Worm (Caenorhabditis elegans) whole organism, midembryonic: ENCODE results near the gene H12D21.6.

Experiments used
- T22C8.4 ChIP-seq: fragments of 200-800 bp; sonication (Bioruptor generic); IDR thresholded peaks from 2 replicates; pipeline ENCODE4 v1.3.6; 2022; ENCODE audit warnings: missing genetic modification characterization, missing compliant biosample characterization
- cog-1 ChIP-seq: sonication (generic microtip); optimal IDR thresholded peaks from 2 replicates; lab custom pipeline; 2016; ENCODE audit warnings: missing genetic modification characterization, missing compliant biosample characterization
- flt-1 ChIP-seq: fragments of 200-800 bp; sonication (Bioruptor generic); IDR thresholded peaks from 2 replicates; pipeline ENCODE4 v1.3.6; 2022; ENCODE audit warnings: missing genetic modification characterization, missing compliant biosample characterization
- klf-2 ChIP-seq: fragments of 200-800 bp; sonication (Bioruptor generic); conservative IDR thresholded peaks from 2 replicates; pipeline ENCODE4 v1.3.6; 2022; ENCODE audit warnings: missing genetic modification reagents, missing genetic modification characterization, missing compliant biosample characterization
- med-1 ChIP-seq: sonication (generic microtip); optimal IDR thresholded peaks from 2 replicates; lab custom pipeline; 2017; ENCODE audit warnings: missing genetic modification characterization, mild to moderate bottlenecking, missing compliant biosample characterization, antibody characterized with exemption, missing genetic modification reagents; ENCODE audit not compliant: insufficient read depth
- ref-1 ChIP-seq: fragments of 200-800 bp; sonication (Bioruptor generic); conservative IDR thresholded peaks from 2 replicates; pipeline ENCODE4 v1.3.6; 2022; ENCODE audit warnings: missing genetic modification reagents, missing genetic modification characterization, missing compliant biosample characterization
- tab-1 ChIP-seq: fragments of 200-800 bp; sonication (Bioruptor generic); IDR thresholded peaks from 2 replicates; pipeline ENCODE4 v1.3.6; 2022; ENCODE audit warnings: missing genetic modification characterization, missing compliant biosample characterization
- ztf-23 ChIP-seq: fragments of 200-800 bp; sonication (Bioruptor generic); IDR thresholded peaks from 2 replicates; pipeline ENCODE4 v1.3.6; 2022; ENCODE audit warnings: missing genetic modification reagents, missing genetic modification characterization, missing compliant biosample characterization
- ztf-29 ChIP-seq: fragments of 200-800 bp; sonication (Bioruptor generic); IDR thresholded peaks from 2 replicates; pipeline ENCODE4 v1.3.6; 2022; ENCODE audit warnings: missing genetic modification reagents, missing genetic modification characterization, missing compliant biosample characterization

Gene H12D21.6

DNA sequence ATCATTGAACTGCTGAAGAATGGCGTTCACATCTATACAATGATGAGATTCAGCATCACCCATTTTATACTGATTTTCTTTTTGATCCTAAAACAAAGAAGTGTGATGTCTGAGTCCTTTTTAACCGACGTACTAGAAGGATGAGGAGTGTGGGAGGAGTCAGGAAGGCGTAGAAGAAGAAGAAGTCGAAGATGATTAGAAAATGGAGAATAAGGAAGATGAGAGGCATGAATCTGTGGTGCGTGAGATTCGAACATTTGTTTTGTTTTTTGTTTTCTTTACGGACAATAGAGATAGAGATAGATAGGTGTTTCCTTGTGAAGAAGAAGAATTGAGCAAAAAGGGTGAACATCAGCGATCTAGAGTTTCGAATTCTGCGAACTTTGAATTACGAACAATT lies 39.1 kb downstream of the H12D21.6 start, which contains the start of gene npr-13:
Gene npr-13 (minus strand): TSS at position 101 of the 400 bp plus-strand sequence.
- no peak for TF ChIP-seq cog-1
- TF ChIP-seq ztf-23 (GFP tag; lab: Robert Waterston, UW), result no peak
- no peak for TF ChIP-seq T22C8.4 (GFP tag; lab: Robert Waterston, UW)
- TF ChIP-seq klf-2, result no peak
- TF ChIP-seq flt-1 (GFP tag; lab: Robert Waterston, UW), result no peak
- TF ChIP-seq tab-1 (GFP tag; lab: Robert Waterston, UW), result no peak
- no peak for TF ChIP-seq ref-1 (GFP tag; lab: Robert Waterston, UW)
- no peak for TF ChIP-seq med-1 (GFP tag; lab: Kevin White, UChicago)
- no peak for TF ChIP-seq ztf-29 (GFP tag; lab: Robert Waterston, UW)

- peak; percentile 84 for TF ChIP-seq tab-1 (GFP tag; lab: Robert Waterston, UW)
- peak; percentile 46; the same call in 1 of the 2 replicates for TF ChIP-seq klf-2
- peak; percentile 78; the same call in 1 of the 2 replicates for TF ChIP-seq ztf-23 (GFP tag; lab: Robert Waterston, UW)
- no peak for TF ChIP-seq ztf-29 (GFP tag; lab: Robert Waterston, UW)
- no peak; the same call in none of the 2 replicates for TF ChIP-seq flt-1 (GFP tag; lab: Robert Waterston, UW)
- TF ChIP-seq T22C8.4 (GFP tag; lab: Robert Waterston, UW), result peak; percentile 62; the same call in 1 of the 2 replicates
- no peak for TF ChIP-seq cog-1
- TF ChIP-seq med-1 (GFP tag; lab: Kevin White, UChicago), result peak; percentile 44
- peak; percentile 80 for TF ChIP-seq ref-1 (GFP tag; lab: Robert Waterston, UW)
Measured at ce11 chrV:14855626-14856025, 42.0 kb downstream of the H12D21.6 start.

- no peak for TF ChIP-seq ref-1 (GFP tag; lab: Robert Waterston, UW)
- no peak for TF ChIP-seq med-1 (GFP tag; lab: Kevin White, UChicago)
- no peak for TF ChIP-seq ztf-29 (GFP tag; lab: Robert Waterston, UW)
- TF ChIP-seq T22C8.4 (GFP tag; lab: Robert Waterston, UW), result no peak
- TF ChIP-seq tab-1 (GFP tag; lab: Robert Waterston, UW), result no peak
- no peak for TF ChIP-seq klf-2
- TF ChIP-seq cog-1, result no peak
- no peak for TF ChIP-seq flt-1 (GFP tag; lab: Robert Waterston, UW)
- no peak for TF ChIP-seq ztf-23 (GFP tag; lab: Robert Waterston, UW)
Measured at ce11 chrV:14854261-14854660, 43.4 kb downstream of the H12D21.6 start.

DNA sequence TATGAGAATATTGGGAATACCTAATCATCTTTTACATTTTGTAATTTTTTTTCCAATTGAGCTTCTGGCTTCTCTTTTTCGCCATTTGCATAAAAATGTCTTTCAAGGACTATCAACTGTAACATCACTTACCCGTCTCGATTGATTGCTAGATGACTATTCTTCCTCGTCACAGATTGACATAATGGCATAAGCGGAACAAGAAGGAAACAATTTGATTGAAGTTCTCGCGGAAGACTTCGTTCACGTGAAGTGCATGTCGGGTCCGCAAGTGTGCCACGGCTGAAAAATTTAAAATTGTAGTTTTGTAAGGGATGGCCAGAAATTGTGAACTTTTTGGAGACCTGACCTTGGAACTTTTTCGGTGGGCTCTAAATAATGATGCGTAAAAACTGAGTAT lies 43.9 kb downstream of the H12D21.6 start:
- no peak for TF ChIP-seq tab-1 (GFP tag; lab: Robert Waterston, UW)

DNA sequence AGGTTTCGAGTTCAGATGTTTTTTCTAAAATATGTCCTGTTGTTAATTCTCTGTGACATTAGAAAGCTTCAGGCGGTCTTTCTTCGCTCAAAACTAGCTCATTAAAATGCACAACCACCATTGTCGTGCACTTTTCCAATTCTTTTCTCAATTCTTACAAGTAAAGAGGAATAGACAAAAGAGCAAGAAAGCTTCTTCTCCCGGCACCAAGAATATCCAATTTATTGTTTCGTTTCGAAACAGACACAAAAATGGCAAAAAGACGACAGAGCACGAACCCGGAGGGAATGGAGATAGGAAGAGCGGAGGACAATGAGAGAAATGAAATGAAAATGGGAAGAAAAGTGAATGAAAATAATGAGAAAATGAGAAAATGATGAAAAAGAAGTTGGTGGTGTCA lies 45.0 kb downstream of the H12D21.6 start:
- TF ChIP-seq klf-2 (no peak), T22C8.4 (GFP tag; lab: Robert Waterston, UW) (no peak), ztf-29 (GFP tag; lab: Robert Waterston, UW) (no peak), ztf-23 (GFP tag; lab: Robert Waterston, UW) (no peak), cog-1 (no peak), flt-1 (GFP tag; lab: Robert Waterston, UW) (no peak), ref-1 (GFP tag; lab: Robert Waterston, UW) (no peak)

- TF ChIP-seq ztf-29 (GFP tag; lab: Robert Waterston, UW) (no peak), klf-2 (no peak)
Measured at ce11 chrV:14851972-14852371, 45.7 kb downstream of the H12D21.6 start.

DNA sequence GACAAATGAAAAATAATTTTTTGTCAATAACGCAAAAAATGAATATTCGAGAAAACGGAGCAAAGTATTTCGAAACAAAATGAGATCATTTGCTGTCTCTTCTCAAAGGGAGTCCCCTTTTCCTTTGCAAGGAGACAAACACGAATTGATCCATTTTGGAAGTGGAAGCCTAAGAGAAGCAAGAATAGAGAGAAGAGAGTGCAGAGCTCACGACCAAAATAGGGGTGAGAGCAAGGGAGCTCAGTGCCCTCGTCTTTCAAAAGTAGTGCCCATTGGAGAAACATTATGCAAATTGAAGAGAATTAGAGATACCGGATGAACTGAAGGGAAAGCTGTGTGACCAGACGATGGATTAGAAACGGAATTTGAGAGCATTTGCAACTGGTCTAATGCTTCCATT lies 46.4 kb downstream of the H12D21.6 start:
- TF ChIP-seq cog-1 (no peak), med-1 (GFP tag; lab: Kevin White, UChicago) (no peak), ztf-29 (GFP tag; lab: Robert Waterston, UW) (no peak), tab-1 (GFP tag; lab: Robert Waterston, UW) (no peak), T22C8.4 (GFP tag; lab: Robert Waterston, UW) (no peak), ztf-23 (GFP tag; lab: Robert Waterston, UW) (no peak), flt-1 (GFP tag; lab: Robert Waterston, UW) (no peak), ref-1 (GFP tag; lab: Robert Waterston, UW) (no peak), klf-2 (no peak)

ce11 chrV:14850530-14850929 lies 47.1 kb downstream of the H12D21.6 start:
- no peak for TF ChIP-seq flt-1 (GFP tag; lab: Robert Waterston, UW)
- TF ChIP-seq ztf-29 (GFP tag; lab: Robert Waterston, UW), result no peak
- TF ChIP-seq tab-1 (GFP tag; lab: Robert Waterston, UW), result no peak
- no peak for TF ChIP-seq T22C8.4 (GFP tag; lab: Robert Waterston, UW)
- no peak for TF ChIP-seq ref-1 (GFP tag; lab: Robert Waterston, UW)
- TF ChIP-seq cog-1, result no peak
- no peak for TF ChIP-seq ztf-23 (GFP tag; lab: Robert Waterston, UW)
- TF ChIP-seq med-1 (GFP tag; lab: Kevin White, UChicago), result no peak
- no peak for TF ChIP-seq klf-2

DNA sequence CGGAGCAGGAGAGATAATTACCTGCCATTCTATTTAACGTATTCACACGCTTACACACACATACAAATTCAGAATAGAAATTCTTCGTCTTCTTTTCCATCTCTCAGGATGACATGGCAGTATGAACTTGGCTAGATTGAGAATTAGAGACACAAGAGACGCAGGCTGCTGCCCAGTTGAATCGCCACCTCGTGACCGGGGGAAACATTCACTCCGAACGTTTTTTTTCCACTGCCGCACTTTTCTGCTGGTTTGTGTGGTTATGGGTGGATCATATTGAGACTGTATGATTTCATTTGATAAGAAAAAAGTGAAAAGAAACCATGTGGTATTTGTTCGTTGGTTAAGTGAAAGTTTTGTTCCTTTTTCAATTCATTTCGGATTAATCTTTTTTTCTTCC lies 48.0 kb downstream of the H12D21.6 start:
- TF ChIP-seq ztf-23 (GFP tag; lab: Robert Waterston, UW), result no peak
- no peak for TF ChIP-seq T22C8.4 (GFP tag; lab: Robert Waterston, UW)
- TF ChIP-seq ref-1 (GFP tag; lab: Robert Waterston, UW), result no peak
- TF ChIP-seq cog-1, result no peak
- no peak for TF ChIP-seq ztf-29 (GFP tag; lab: Robert Waterston, UW)
- no peak for TF ChIP-seq klf-2
- TF ChIP-seq med-1 (GFP tag; lab: Kevin White, UChicago), result no peak

DNA sequence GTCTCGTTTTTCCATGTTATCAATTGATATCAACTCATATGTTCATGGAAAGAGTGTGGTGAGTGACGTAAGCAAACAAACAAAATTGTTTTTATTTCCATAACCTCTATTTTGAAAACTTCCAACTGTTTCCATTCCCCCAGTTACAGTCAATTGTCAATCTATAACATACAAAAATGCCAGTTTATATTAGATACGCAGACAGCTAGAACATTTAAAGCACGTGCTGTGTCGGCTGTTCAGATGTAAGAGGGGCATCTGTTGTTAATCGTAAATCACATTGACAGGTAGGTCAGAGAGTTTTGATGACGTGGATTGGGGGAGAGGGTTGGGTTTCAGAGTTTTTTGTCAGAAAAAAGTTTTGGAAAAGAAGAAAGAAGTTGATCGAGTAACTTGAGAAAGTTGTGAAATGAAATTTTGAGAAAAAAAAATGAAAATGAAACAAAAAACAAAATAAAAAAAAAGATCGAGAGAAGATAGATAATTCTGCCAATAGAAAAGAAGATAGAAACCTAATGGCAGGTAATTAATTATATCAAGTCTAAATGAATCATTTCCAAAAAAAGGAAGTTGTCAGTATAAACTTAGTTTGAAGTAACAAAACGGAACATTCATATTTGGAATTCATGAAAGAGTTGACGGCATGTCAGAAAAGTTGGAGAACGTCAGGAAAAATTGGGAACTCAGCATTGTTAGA lies 49.0 kb downstream of the H12D21.6 start:
- TF ChIP-seq tab-1 (GFP tag; lab: Robert Waterston, UW), result no peak
- TF ChIP-seq ztf-29 (GFP tag; lab: Robert Waterston, UW), result no peak
- no peak for TF ChIP-seq ref-1 (GFP tag; lab: Robert Waterston, UW)
- no peak for TF ChIP-seq klf-2
- no peak for TF ChIP-seq T22C8.4 (GFP tag; lab: Robert Waterston, UW)
- TF ChIP-seq cog-1, result no peak
- TF ChIP-seq med-1 (GFP tag; lab: Kevin White, UChicago), result no peak
- no peak for TF ChIP-seq flt-1 (GFP tag; lab: Robert Waterston, UW)
- TF ChIP-seq ztf-23 (GFP tag; lab: Robert Waterston, UW), result no peak
